Worm (Caenorhabditis elegans) whole organism, early embryonic: Measurements from ENCODE around the gene C13B4.1.

Experiments
- B0310.2 ChIP-seq: sonication (generic microtip); optimal IDR thresholded peaks from 2 replicates; lab custom pipeline; 2016; ENCODE audit warnings: mild to moderate bottlenecking, missing genetic modification characterization, missing compliant biosample characterization
- F13C5.2 ChIP-seq: sonication (generic microtip); optimal IDR thresholded peaks from 2 replicates; lab custom pipeline; 2017; ENCODE audit warnings: mild to moderate bottlenecking, missing genetic modification characterization, inconsistent platforms, missing compliant biosample characterization
- aly-1 ChIP-seq: sonication (generic microtip); optimal IDR thresholded peaks from 2 replicates; lab custom pipeline; 2016; ENCODE audit warnings: missing genetic modification characterization, missing compliant biosample characterization
- ama-1 ChIP-seq: fragments of 150-350 bp; optimal IDR thresholded peaks from 2 replicates; lab custom pipeline; 2014
- ceh-13 ChIP-seq: fragments of 200-800 bp; sonication (Bioruptor generic); optimal IDR thresholded peaks from 2 replicates; lab custom pipeline; 2018; ENCODE audit warnings: mild to moderate bottlenecking, missing genetic modification characterization, missing compliant biosample characterization
- ceh-36 ChIP-seq: sonication (generic microtip); optimal IDR thresholded peaks from 2 replicates; lab custom pipeline; 2016; ENCODE audit warnings: missing genetic modification characterization, inconsistent platforms, missing compliant biosample characterization
- ets-7 ChIP-seq: sonication (generic microtip); optimal IDR thresholded peaks from 2 replicates; lab custom pipeline; 2016; ENCODE audit warnings: missing genotype, missing genetic modification characterization, missing compliant biosample characterization
- flt-1 ChIP-seq: fragments of 200-800 bp; sonication (Bioruptor generic); IDR thresholded peaks from 2 replicates; pipeline ENCODE4 v1.3.6; 2022; ENCODE audit warnings: missing genetic modification characterization, missing compliant biosample characterization
- hmbx-1 ChIP-seq: sonication (generic microtip); optimal IDR thresholded peaks from 2 replicates; lab custom pipeline; 2016; ENCODE audit warnings: mild to moderate bottlenecking, missing genetic modification characterization, missing compliant biosample characterization
- hmg-4 ChIP-seq: fragments of 200-800 bp; sonication (Bioruptor generic); optimal IDR thresholded peaks from 2 replicates; lab custom pipeline; 2018; ENCODE audit warnings: mild to moderate bottlenecking, missing genetic modification characterization, missing compliant biosample characterization
- hnd-1 ChIP-seq: sonication (generic microtip); optimal IDR thresholded peaks from 2 replicates; lab custom pipeline; 2016; ENCODE audit warnings: missing genetic modification characterization, missing compliant biosample characterization
- pes-1 ChIP-seq: fragments of 200-800 bp; sonication (Bioruptor generic); IDR thresholded peaks from 2 replicates; pipeline ENCODE4 v1.3.6; 2022; ENCODE audit warnings: missing genetic modification reagents, missing genetic modification characterization, missing compliant biosample characterization
- scrt-1 ChIP-seq: fragments of 200-800 bp; sonication (Bioruptor generic); IDR thresholded peaks from 2 replicates; pipeline ENCODE4 v1.3.6; 2022; ENCODE audit warnings: missing genetic modification characterization, missing compliant biosample characterization
- sea-1 ChIP-seq: fragments of 200-800 bp; sonication (Bioruptor generic); conservative IDR thresholded peaks from 2 replicates; pipeline ENCODE4 v1.3.6; 2022; ENCODE audit warnings: missing genetic modification characterization, missing compliant biosample characterization
- tbx-11 ChIP-seq: fragments of 200-800 bp; sonication (Bioruptor generic); IDR thresholded peaks from 2 replicates; pipeline ENCODE4 v1.3.6; 2022; ENCODE audit warnings: missing genetic modification characterization, missing compliant biosample characterization
- tbx-37 ChIP-seq: fragments of 200-800 bp; sonication (Bioruptor generic); conservative IDR thresholded peaks from 2 replicates; pipeline ENCODE4 v1.3.6; 2022; ENCODE audit warnings: missing genetic modification reagents, missing genetic modification characterization, missing compliant biosample characterization
- tra-4 ChIP-seq: sonication (generic microtip); optimal IDR thresholded peaks from 2 replicates; lab custom pipeline; 2017; ENCODE audit warnings: missing genetic modification characterization, missing compliant biosample characterization

Gene C13B4.1

DNA sequence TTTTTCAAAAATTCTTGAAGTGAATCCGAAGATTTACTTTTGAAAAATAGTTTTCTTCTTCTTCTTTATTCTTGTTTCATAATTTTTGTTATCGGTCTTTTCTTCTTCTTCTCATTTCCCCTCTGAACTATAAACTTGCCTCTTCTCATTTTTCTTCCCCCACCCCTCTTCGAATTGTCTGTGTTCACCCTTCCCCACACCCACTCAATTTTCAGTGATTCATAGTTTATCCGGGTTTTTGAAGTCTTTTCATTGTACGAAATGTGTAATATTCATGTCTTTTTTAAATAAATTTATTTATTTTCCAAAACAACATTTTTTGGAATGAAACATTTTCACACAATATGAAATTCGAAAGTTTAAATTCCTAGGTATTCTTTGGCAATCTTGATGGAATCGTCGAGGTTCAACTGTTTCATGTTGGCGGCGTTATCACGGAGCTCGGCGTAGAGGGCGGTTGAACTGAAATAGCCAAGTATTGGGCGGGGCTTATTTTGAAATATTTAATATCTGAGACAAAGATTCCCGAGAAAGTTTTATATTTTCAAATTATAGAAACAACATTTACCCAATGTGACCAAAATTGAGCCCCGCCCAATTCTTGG is 13.3 kb upstream of the C13B4.1 start:
- no peak for TF ChIP-seq tbx-11 (GFP tag; lab: Robert Waterston, UW)

DNA sequence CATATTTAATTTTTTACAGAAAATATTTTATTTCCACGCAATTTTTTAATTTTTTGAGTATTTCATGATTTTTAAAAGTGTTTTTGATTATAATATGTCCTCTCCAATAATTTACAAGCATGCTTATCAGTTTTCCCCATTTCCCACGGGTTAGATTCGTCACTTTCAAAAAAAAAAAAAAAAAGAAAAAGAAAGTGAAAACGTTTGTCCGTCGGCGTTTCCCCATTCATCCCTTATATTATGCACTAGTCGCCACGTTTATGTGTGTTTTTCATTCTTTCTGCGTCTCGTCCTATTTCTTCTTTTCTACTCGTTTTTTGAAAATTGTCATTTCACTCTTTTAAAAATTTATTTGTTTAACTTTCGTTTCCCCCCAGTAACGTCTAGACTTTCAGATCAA is 10.0 kb upstream of the C13B4.1 start, which contains the start of gene vnut-1:
vnut-1 (plus strand) TSS at position 396 of the 400 bp plus-strand sequence.
- TF ChIP-seq scrt-1 (GFP tag; lab: Robert Waterston, UW) (no peak), ceh-36 (tag; lab: Kevin White, UChicago) (no peak), tra-4 (tag; lab: Kevin White, UChicago) (no peak), B0310.2 (tag; lab: Kevin White, UChicago) (no peak), hmg-4 (no peak), pes-1 (GFP tag; lab: Robert Waterston, UW) (no peak), ets-7 (no peak), hnd-1 (tag; lab: Kevin White, UChicago) (no peak), ceh-13 (GFP tag; lab: Kevin White, UChicago) (no peak)

DNA sequence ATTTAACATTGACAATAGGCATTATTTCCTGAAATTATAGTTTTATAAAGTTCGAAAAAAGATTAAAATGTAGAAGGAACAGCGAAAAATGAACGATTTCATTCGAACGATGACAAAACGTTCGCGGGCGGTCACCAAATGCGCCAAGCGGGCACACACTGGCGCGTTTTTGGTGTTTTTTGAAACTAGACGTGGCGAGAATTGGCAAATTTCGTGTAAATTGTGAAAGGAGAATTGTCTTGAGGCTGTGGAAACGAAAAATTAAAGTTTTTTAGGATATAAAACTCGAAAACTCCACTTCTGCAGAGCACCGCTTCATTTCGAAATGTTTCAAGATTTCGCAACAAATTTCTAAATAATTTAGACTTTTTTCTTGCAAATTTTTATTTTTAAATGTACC is 9.2 kb upstream of the C13B4.1 start, which contains the start of gene usp-14:
usp-14 (minus strand) TSS at position 28 of the 400 bp plus-strand sequence.
- no peak for TF ChIP-seq B0310.2 (tag; lab: Kevin White, UChicago)
- TF ChIP-seq hmbx-1 (tag; lab: Kevin White, UChicago): no peak
- no peak for TF ChIP-seq hnd-1 (tag; lab: Kevin White, UChicago)
- no peak for TF ChIP-seq aly-1 (tag; lab: Kevin White, UChicago)
- TF ChIP-seq scrt-1 (GFP tag; lab: Robert Waterston, UW): no peak
- TF ChIP-seq flt-1 (GFP tag; lab: Robert Waterston, UW): no peak
- no peak for TF ChIP-seq ets-7
- no peak for TF ChIP-seq F13C5.2
- TF ChIP-seq ama-1 (lab: Kevin White, UChicago): no peak
- TF ChIP-seq ceh-13 (GFP tag; lab: Kevin White, UChicago): no peak
- TF ChIP-seq pes-1 (GFP tag; lab: Robert Waterston, UW): no peak

DNA sequence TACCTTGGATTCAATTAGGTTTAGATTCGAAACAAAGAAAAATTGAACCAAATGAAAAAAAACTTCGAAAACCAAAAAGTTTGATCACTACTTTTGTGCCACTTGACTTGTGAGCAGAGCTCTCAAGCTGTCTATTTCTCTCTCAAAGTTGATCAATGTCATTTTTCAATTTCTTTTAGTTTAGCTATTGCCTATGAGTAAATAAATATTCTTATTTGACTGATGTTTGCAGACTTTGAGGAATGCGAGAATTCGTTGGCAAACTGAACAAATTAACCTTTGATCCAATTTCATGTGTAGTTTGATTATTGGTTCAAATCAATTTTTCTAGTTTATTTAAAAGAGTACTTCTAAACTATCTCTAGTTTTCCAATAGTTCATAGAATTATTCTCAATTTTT is 4.4 kb upstream of the C13B4.1 start:
- no peak for TF ChIP-seq aly-1 (tag; lab: Kevin White, UChicago)
- no peak for TF ChIP-seq ama-1 (lab: Kevin White, UChicago)
- TF ChIP-seq sea-1: no peak
- no peak for TF ChIP-seq pes-1 (GFP tag; lab: Robert Waterston, UW)
- TF ChIP-seq tbx-37 (GFP tag; lab: Robert Waterston, UW): no peak
- TF ChIP-seq scrt-1 (GFP tag; lab: Robert Waterston, UW): no peak
- TF ChIP-seq ets-7: no peak
- TF ChIP-seq tbx-11 (GFP tag; lab: Robert Waterston, UW): no peak
- TF ChIP-seq ceh-36 (tag; lab: Kevin White, UChicago): no peak
- no peak for TF ChIP-seq flt-1 (GFP tag; lab: Robert Waterston, UW)
- TF ChIP-seq hnd-1 (tag; lab: Kevin White, UChicago): no peak
- no peak for TF ChIP-seq hmbx-1 (tag; lab: Kevin White, UChicago)
- no peak for TF ChIP-seq F13C5.2
- TF ChIP-seq hmg-4: no peak
- no peak for TF ChIP-seq B0310.2 (tag; lab: Kevin White, UChicago)
- TF ChIP-seq tra-4 (tag; lab: Kevin White, UChicago): no peak
- TF ChIP-seq ceh-13 (GFP tag; lab: Kevin White, UChicago): no peak

DNA sequence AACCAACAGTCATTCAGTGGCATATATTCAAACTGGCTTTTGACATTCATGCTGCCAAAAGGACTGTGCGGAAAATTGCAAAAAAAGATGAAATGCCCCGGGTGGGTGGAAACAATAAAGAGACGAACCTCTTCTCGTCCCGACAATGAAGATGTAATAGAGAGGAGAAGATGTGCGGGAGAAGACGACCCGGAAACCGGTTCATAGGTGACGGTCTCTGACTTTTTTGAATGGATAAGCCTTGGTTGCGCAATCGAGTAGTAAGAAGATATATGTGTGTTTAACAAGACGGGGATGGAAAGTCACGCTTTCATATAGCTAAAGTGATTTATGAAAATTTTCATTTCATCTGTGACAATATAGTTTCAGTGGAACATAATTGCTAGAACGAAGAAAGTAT is 1.3 kb upstream of the C13B4.1 start:
- TF ChIP-seq tbx-37 (GFP tag; lab: Robert Waterston, UW): no peak
- TF ChIP-seq ceh-13 (GFP tag; lab: Kevin White, UChicago): no peak
- no peak for TF ChIP-seq scrt-1 (GFP tag; lab: Robert Waterston, UW)
- no peak for TF ChIP-seq ceh-36 (tag; lab: Kevin White, UChicago)

DNA sequence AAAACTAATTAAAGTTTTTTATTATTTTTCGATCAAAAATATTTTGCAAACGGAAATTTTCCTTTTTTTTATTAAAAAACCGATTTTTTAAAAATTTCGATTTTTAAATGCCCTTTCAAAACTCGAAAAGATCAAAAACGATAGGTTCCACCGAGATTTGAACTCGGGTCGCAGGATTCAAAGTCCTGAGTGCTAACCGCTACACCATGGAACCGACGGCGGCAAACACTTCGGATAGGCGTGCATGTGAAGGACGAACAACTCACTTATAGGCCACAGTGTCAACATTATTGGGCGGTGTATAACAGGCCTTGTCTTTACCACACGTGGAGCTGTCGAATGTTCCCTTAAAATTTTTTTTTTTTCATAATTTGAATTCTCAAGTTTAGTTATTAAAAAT is 4.7 kb downstream of the C13B4.1 start:
- TF ChIP-seq flt-1 (GFP tag; lab: Robert Waterston, UW) (peak; percentile 70), ets-7 (no peak), sea-1 (0 out of 2 replicates have a peak, but pooled peaks have one; percentile 60), aly-1 (tag; lab: Kevin White, UChicago) (no peak), tbx-37 (GFP tag; lab: Robert Waterston, UW) (0 out of 2 replicates have a peak, but pooled peaks have one; percentile 25), F13C5.2 (no peak), hmg-4 (peak; percentile 0), pes-1 (GFP tag; lab: Robert Waterston, UW) (peak; percentile 73), scrt-1 (GFP tag; lab: Robert Waterston, UW) (peak; percentile 56), hmbx-1 (tag; lab: Kevin White, UChicago) (no peak), ceh-36 (tag; lab: Kevin White, UChicago) (peak; percentile 25)

DNA sequence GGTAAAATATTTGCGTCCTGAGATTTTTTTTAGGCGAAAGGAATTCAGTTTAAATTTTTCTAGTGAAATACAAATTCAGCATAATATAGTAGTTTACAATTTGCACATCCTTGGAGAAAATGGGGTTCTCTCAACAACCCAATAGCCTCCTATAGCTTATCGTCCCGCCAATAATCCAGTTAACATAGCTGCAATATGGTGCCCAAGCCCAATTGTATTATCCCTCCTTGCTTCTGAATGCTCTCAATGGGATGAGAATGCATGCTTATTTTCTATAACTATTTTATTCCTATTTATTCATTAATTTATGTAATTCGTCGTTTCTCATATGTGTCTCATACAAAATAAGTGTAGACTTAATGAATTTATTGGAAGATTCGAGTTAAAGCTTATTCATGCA is 9.4 kb downstream of the C13B4.1 start:
- no peak for TF ChIP-seq flt-1 (GFP tag; lab: Robert Waterston, UW)
- TF ChIP-seq tbx-37 (GFP tag; lab: Robert Waterston, UW): no peak
- no peak for TF ChIP-seq ceh-13 (GFP tag; lab: Kevin White, UChicago)
- TF ChIP-seq scrt-1 (GFP tag; lab: Robert Waterston, UW): no peak
- no peak for TF ChIP-seq sea-1

DNA sequence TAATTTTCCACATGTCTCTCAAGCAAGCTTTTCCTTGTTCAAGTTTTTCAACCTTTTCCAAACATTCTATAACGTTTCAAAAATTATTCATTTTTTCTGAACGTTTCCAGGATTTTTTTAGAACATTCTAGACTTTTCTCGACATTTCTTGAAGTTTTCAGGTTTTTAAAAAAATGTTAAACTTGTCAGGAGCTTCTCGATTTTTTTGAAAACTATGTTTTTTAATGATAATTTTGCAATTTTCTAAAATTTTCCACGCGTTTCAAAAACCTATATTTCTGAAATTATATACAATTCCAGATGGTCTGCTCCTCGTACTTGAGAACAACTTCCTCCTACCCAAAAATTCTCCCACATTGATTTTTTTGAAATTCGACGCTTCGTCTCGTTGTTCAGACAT is 24.1 kb downstream of the C13B4.1 start, which contains the start of gene dmsr-6:
dmsr-6 (plus strand) TSS at position 301 of the 400 bp plus-strand sequence.
- TF ChIP-seq hmbx-1 (tag; lab: Kevin White, UChicago) (no peak), hmg-4 (no peak), ets-7 (no peak), aly-1 (tag; lab: Kevin White, UChicago) (no peak)
